Fruit fly (Drosophila melanogaster) whole organism, prepupa: ENCODE results near the gene qjt.

Source experiments
- CG10631 ChIP-seq: fragments of 200-800 bp; sonication (Bioruptor generic); optimal IDR thresholded peaks from 2 replicates; lab custom pipeline; 2016; ENCODE audit warnings: missing biosample characterization, missing genetic modification characterization
- CG10669 ChIP-seq: fragments of 200-800 bp; sonication (Bioruptor generic); optimal IDR thresholded peaks from 3 replicates; lab custom pipeline; 2018; ENCODE audit warnings: missing biosample characterization, mild to moderate bottlenecking, missing genetic modification characterization, moderate library complexity
- CG11294 ChIP-seq: fragments of 200-800 bp; sonication (Bioruptor generic); IDR thresholded peaks from 2 replicates; pipeline ENCODE4 v1.3.6; 2022; ENCODE audit warnings: missing biosample characterization, missing genetic modification characterization
- CG11762 ChIP-seq: fragments of 200-800 bp; sonication (Bioruptor generic); optimal IDR thresholded peaks from 3 replicates; lab custom pipeline; 2016; ENCODE audit warnings: missing biosample characterization, missing genetic modification characterization; ENCODE audit not compliant: insufficient read depth
- CG11902 ChIP-seq: fragments of 200-800 bp; sonication (Bioruptor generic); optimal IDR thresholded peaks from 3 replicates; lab custom pipeline; 2016; ENCODE audit warnings: missing biosample characterization, missing genetic modification characterization
- CG15336 ChIP-seq: fragments of 200-800 bp; sonication (Bioruptor generic); IDR thresholded peaks from 2 replicates; pipeline ENCODE4 v1.3.6; 2022; ENCODE audit warnings: missing biosample characterization, missing genetic modification characterization
- CG1621 ChIP-seq: fragments of 200-800 bp; sonication (Bioruptor generic); optimal IDR thresholded peaks from 3 replicates; lab custom pipeline; 2018; ENCODE audit warnings: missing biosample characterization, mild to moderate bottlenecking, missing genetic modification characterization
- CG16779 ChIP-seq: fragments of 200-800 bp; sonication (Bioruptor generic); optimal IDR thresholded peaks from 3 replicates; lab custom pipeline; 2017; ENCODE audit warnings: missing biosample characterization, mild to moderate bottlenecking, missing genetic modification characterization
- CG3032 ChIP-seq: fragments of 200-800 bp; optimal IDR thresholded peaks from 2 replicates; lab custom pipeline; 2019; ENCODE audit warnings: missing biosample characterization, mild to moderate bottlenecking, missing genetic modification characterization, moderate library complexity
- CG31627 ChIP-seq: fragments of 200-800 bp; sonication (Bioruptor generic); optimal IDR thresholded peaks from 3 replicates; lab custom pipeline; 2016; ENCODE audit warnings: missing biosample characterization, missing genetic modification characterization
- CG32006 ChIP-seq: fragments of 200-800 bp; sonication (Bioruptor generic); optimal IDR thresholded peaks from 3 replicates; lab custom pipeline; 2017; ENCODE audit warnings: missing biosample characterization, mild to moderate bottlenecking, missing genetic modification characterization
- CG34406 ChIP-seq: fragments of 200-800 bp; sonication (Bioruptor generic); optimal IDR thresholded peaks from 3 replicates; lab custom pipeline; 2016; ENCODE audit warnings: missing biosample characterization, missing genetic modification characterization
- CG3919 ChIP-seq: fragments of 200-800 bp; sonication (Bioruptor generic); optimal IDR thresholded peaks from 3 replicates; lab custom pipeline; 2016; ENCODE audit warnings: missing biosample characterization, missing genetic modification characterization
- CG4318 ChIP-seq: fragments of 200-800 bp; sonication (Bioruptor generic); optimal IDR thresholded peaks from 3 replicates; lab custom pipeline; 2017; ENCODE audit warnings: missing biosample characterization, mild to moderate bottlenecking, missing genetic modification characterization
- CG6163 ChIP-seq: fragments of 200-800 bp; sonication (Bioruptor generic); IDR thresholded peaks from 3 replicates; pipeline ENCODE4 v1.3.6; 2022; ENCODE audit warnings: missing biosample characterization, missing genetic modification characterization
- CG6276 ChIP-seq: fragments of 200-800 bp; sonication (Bioruptor generic); optimal IDR thresholded peaks from 2 replicates; lab custom pipeline; 2017; ENCODE audit warnings: missing biosample characterization, mild to moderate bottlenecking, missing genetic modification characterization
- CG6792 ChIP-seq: fragments of 200-800 bp; sonication (Bioruptor generic); optimal IDR thresholded peaks from 3 replicates; lab custom pipeline; 2016; ENCODE audit warnings: missing biosample characterization, missing genetic modification characterization
- CG6808 ChIP-seq: fragments of 200-800 bp; sonication (Bioruptor generic); optimal IDR thresholded peaks from 3 replicates; lab custom pipeline; 2017; ENCODE audit warnings: missing biosample characterization, missing genetic modification characterization, mild to moderate bottlenecking, moderate library complexity, missing genetic modification reagents
- CG6854 ChIP-seq: fragments of 200-800 bp; sonication (Bioruptor generic); optimal IDR thresholded peaks from 2 replicates; lab custom pipeline; 2017; ENCODE audit warnings: missing biosample characterization, mild to moderate bottlenecking, missing genetic modification characterization
- CG8119 ChIP-seq: fragments of 200-800 bp; sonication (Bioruptor generic); IDR thresholded peaks from 3 replicates; pipeline ENCODE4 v1.3.6; 2022; ENCODE audit warnings: missing biosample characterization, missing genetic modification characterization
- CG8319 ChIP-seq: fragments of 200-800 bp; sonication (Bioruptor generic); optimal IDR thresholded peaks from 3 replicates; lab custom pipeline; 2016; ENCODE audit warnings: missing biosample characterization, missing genetic modification characterization
- CG8632 ChIP-seq: fragments of 200-800 bp; sonication (Bioruptor generic); optimal IDR thresholded peaks from 3 replicates; lab custom pipeline; 2016; ENCODE audit warnings: missing biosample characterization, missing genetic modification characterization
- CG9139 ChIP-seq: fragments of 200-800 bp; sonication (Bioruptor generic); optimal IDR thresholded peaks from 3 replicates; lab custom pipeline; 2017; ENCODE audit warnings: missing biosample characterization, mild to moderate bottlenecking, missing genetic modification characterization
- Eip78C ChIP-seq: fragments of 200-800 bp; sonication (Bioruptor generic); peaks from one replicate; lab custom pipeline; 2016; ENCODE audit warnings: missing biosample characterization, missing genetic modification characterization
- Eip93F ChIP-seq: fragments of 200-800 bp; sonication (Bioruptor generic); optimal IDR thresholded peaks from 2 replicates; lab custom pipeline; 2016; ENCODE audit warnings: missing biosample characterization, mild to moderate bottlenecking, missing genetic modification characterization
- Ets21C ChIP-seq: fragments of 200-800 bp; sonication (Bioruptor generic); optimal IDR thresholded peaks from 3 replicates; lab custom pipeline; 2016; ENCODE audit warnings: missing biosample characterization, missing genetic modification characterization
- Ets96B ChIP-seq: fragments of 200-800 bp; optimal IDR thresholded peaks from 2 replicates; lab custom pipeline; 2019; ENCODE audit warnings: missing biosample characterization, mild to moderate bottlenecking, missing genetic modification characterization, moderate library complexity
- Gug ChIP-seq: fragments of 200-800 bp; sonication (Bioruptor generic); IDR thresholded peaks from 2 replicates; pipeline ENCODE4 v1.3.6; 2022; ENCODE audit warnings: missing biosample characterization, missing genetic modification characterization
- Hr38 ChIP-seq: sonication (Bioruptor generic); optimal IDR thresholded peaks from 2 replicates; lab custom pipeline; 2016; ENCODE audit warnings: missing biosample characterization, missing genetic modification characterization
- Hr39 ChIP-seq: fragments of 200-800 bp; sonication (Bioruptor generic); optimal IDR thresholded peaks from 2 replicates; lab custom pipeline; 2016; ENCODE audit warnings: missing biosample characterization, missing genetic modification characterization
- Hr4 ChIP-seq: fragments of 200-800 bp; sonication (Bioruptor generic); optimal IDR thresholded peaks from 3 replicates; lab custom pipeline; 2016; ENCODE audit warnings: missing biosample characterization, missing genetic modification characterization
- Lpt ChIP-seq: fragments of 200-800 bp; sonication (Bioruptor generic); optimal IDR thresholded peaks from 3 replicates; lab custom pipeline; 2016; ENCODE audit warnings: missing biosample characterization, missing genetic modification characterization
- OdsH ChIP-seq: fragments of 200-800 bp; sonication (Bioruptor generic); optimal IDR thresholded peaks from 3 replicates; lab custom pipeline; 2016; ENCODE audit warnings: missing biosample characterization, missing genetic modification characterization
- Smox ChIP-seq: fragments of 200-800 bp; sonication (Bioruptor generic); optimal IDR thresholded peaks from 3 replicates; lab custom pipeline; 2016; ENCODE audit warnings: missing biosample characterization, missing genetic modification characterization
- Sox15 ChIP-seq: fragments of 200-800 bp; sonication (Bioruptor generic); optimal IDR thresholded peaks from 3 replicates; lab custom pipeline; 2016; ENCODE audit warnings: missing biosample characterization, missing genetic modification characterization
- achi ChIP-seq: fragments of 200-800 bp; sonication (Bioruptor generic); optimal IDR thresholded peaks from 3 replicates; lab custom pipeline; 2016; ENCODE audit warnings: missing biosample characterization, missing genetic modification characterization
- acj6 ChIP-seq: fragments of 200-800 bp; sonication (Bioruptor generic); optimal IDR thresholded peaks from 3 replicates; lab custom pipeline; 2016; ENCODE audit warnings: missing biosample characterization, missing genetic modification characterization
- eg ChIP-seq: fragments of 200-800 bp; sonication (Bioruptor generic); IDR thresholded peaks from 3 replicates; pipeline ENCODE4 v1.3.6; 2022; ENCODE audit warnings: missing biosample characterization, missing genetic modification characterization
- fd85E ChIP-seq: fragments of 200-800 bp; sonication (Bioruptor generic); optimal IDR thresholded peaks from 3 replicates; lab custom pipeline; 2016; ENCODE audit warnings: missing biosample characterization, missing genetic modification characterization
- fkh ChIP-seq: fragments of 200-800 bp; sonication (Bioruptor generic); optimal IDR thresholded peaks from 3 replicates; lab custom pipeline; 2017; ENCODE audit warnings: missing biosample characterization, mild to moderate bottlenecking, missing genetic modification characterization, moderate library complexity
- lz ChIP-seq: fragments of 200-800 bp; sonication (Bioruptor generic); optimal IDR thresholded peaks from 3 replicates; lab custom pipeline; 2016; ENCODE audit warnings: missing biosample characterization, missing genetic modification characterization
- net ChIP-seq: fragments of 200-800 bp; sonication (Bioruptor generic); optimal IDR thresholded peaks from 3 replicates; lab custom pipeline; 2016; ENCODE audit warnings: missing biosample characterization, missing genetic modification characterization
- pdm3 ChIP-seq: fragments of 200-800 bp; sonication (Bioruptor generic); optimal IDR thresholded peaks from 3 replicates; lab custom pipeline; 2016; ENCODE audit warnings: missing biosample characterization, missing genetic modification characterization
- spab ChIP-seq: fragments of 200-800 bp; sonication (Bioruptor generic); optimal IDR thresholded peaks from 2 replicates; lab custom pipeline; 2017; ENCODE audit warnings: missing biosample characterization, mild to moderate bottlenecking, missing genetic modification characterization, missing genetic modification reagents
- ss ChIP-seq, 2 experiments: fragments of 200-800 bp; sonication (Bioruptor generic); optimal IDR thresholded peaks; 2 replicates in 1 of 2; 3 replicates in 1 of 2; lab custom pipeline; 2017 to 2018; ENCODE audit warnings: mild to moderate bottlenecking in 2 of 2, missing biosample characterization in 2 of 2, missing genetic modification characterization in 2 of 2, moderate library complexity in 1 of 2
- svp ChIP-seq: fragments of 200-800 bp; sonication (Bioruptor generic); peaks from one replicate; lab custom pipeline; 2016; ENCODE audit warnings: missing biosample characterization, missing genetic modification characterization
- topi ChIP-seq: fragments of 200-800 bp; sonication (Bioruptor generic); optimal IDR thresholded peaks from 3 replicates; lab custom pipeline; 2016; ENCODE audit warnings: missing biosample characterization, missing genetic modification characterization
- vri ChIP-seq: fragments of 200-800 bp; sonication (Bioruptor generic); optimal IDR thresholded peaks from 3 replicates; lab custom pipeline; 2016; ENCODE audit warnings: missing biosample characterization, mild to moderate bottlenecking, missing genetic modification characterization

Gene qjt

DNA sequence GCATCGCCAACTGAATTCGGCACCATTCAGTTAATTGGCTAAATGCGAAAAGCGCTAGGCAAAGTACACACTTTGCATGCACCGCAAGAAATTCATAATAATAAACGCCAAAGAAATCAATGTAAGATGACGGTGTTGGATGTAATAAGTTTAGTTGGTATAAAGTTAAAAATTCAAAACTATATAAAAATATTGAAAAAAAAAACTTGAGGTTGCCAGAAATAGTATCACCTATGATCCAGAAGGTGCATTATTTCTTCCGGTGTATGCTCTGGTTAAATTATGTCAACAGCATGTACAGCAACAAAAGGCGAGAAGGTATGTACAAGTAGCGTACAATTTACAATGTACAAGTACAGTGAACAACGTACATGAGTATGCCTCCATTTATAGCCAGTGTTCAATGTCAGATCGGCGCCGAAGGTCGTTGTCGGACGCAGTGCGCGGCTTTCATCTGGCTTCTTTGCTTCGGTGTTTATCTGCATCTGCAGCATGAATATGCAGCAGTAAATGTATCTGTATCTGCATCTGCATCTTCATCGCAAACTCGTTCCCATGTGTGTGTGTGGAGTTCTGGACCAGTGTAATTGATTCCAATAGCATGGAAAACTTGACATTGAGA is 18.1 kb downstream of the qjt start (continued):
- TF ChIP-seq vri (GFP tag; lab: Kevin White, UChicago) (no peak), spab (peak; percentile 82), fkh (GFP tag; lab: Kevin White, UChicago) (peak; percentile 2), eg (GFP tag; lab: Robert Waterston, UW) (peak; percentile 84), topi (GFP tag; lab: Kevin White, UChicago) (peak; percentile 67), CG1621 (tag; lab: Kevin White, UChicago) (peak; percentile 74), Sox15 (peak; percentile 68), fd85E (no peak), Ets21C (GFP tag; lab: Kevin White, UChicago) (no peak), CG8632 (GFP tag; lab: Kevin White, UChicago) (peak; percentile 80), CG32006 (GFP tag; lab: Kevin White, UChicago) (peak; percentile 87), CG16779 (tag; lab: Kevin White, UChicago) (peak; percentile 73), CG31627 (GFP tag; lab: Kevin White, UChicago) (peak; percentile 43), acj6 (GFP tag; lab: Kevin White, UChicago) (peak; percentile 86), Ets96B (peak; percentile 81), Lpt (GFP tag; lab: Kevin White, UChicago) (peak; percentile 72), Eip93F (GFP tag; lab: Kevin White, UChicago) (no peak), CG9139 (GFP tag; lab: Kevin White, UChicago) (peak; percentile 79), CG34406 (GFP tag; lab: Kevin White, UChicago) (peak; percentile 82), CG8319 (GFP tag; lab: Kevin White, UChicago) (peak; percentile 71), CG8119 (GFP tag; lab: Robert Waterston, UW) (peak; percentile 86), CG15336 (GFP tag; lab: Robert Waterston, UW) (peak; percentile 81), CG11762 (peak; percentile 77), net (GFP tag; lab: Kevin White, UChicago) (peak; percentile 84), CG11902 (GFP tag; lab: Kevin White, UChicago) (peak; percentile 65), CG6792 (peak; percentile 75), CG6276 (GFP tag; lab: Kevin White, UChicago) (peak; percentile 72), Eip78C (GFP tag; lab: Kevin White, UChicago) (peak; percentile 98), Smox (GFP tag; lab: Kevin White, UChicago) (peak; percentile 37), CG4318 (GFP tag; lab: Kevin White, UChicago) (peak; percentile 75), CG10631 (peak; percentile 85), ss (GFP tag; optimal IDR thresholded peaks at IDR 0.05; lab: Kevin White, UChicago) (peak; percentile 69 to 88), OdsH (GFP tag; lab: Kevin White, UChicago) (peak; percentile 85), CG6808 (GFP tag; lab: Kevin White, UChicago) (peak; percentile 86), Hr38 (GFP tag; lab: Kevin White, UChicago) (no peak), Gug (peak; percentile 68), Hr4 (GFP tag; lab: Kevin White, UChicago) (peak; percentile 91), pdm3 (GFP tag; lab: Kevin White, UChicago) (peak; percentile 85)

DNA sequence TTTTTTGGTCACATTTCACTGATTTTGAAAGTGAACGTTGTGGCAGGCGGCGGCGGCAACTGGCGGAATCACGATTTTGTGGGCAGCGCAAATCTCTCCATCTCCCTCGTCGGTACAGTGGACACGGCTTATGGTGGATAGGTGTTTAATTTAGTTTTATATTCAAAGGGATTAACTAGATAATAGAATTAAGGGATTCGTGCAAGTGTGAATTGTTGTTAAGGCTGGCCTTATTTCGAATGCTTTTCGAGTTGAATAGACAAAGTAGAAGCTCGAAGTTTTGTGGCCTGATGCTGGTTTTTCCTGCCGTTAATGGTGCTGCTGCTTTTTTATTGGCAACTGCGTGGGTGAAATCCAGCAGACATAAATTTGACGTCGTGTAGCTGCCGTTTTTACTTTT is 19.1 kb downstream of the qjt start:
- TF ChIP-seq lz (no peak), CG1621 (tag; lab: Kevin White, UChicago) (no peak), Hr39 (GFP tag; lab: Kevin White, UChicago) (no peak), CG32006 (GFP tag; lab: Kevin White, UChicago) (peak; percentile 69), CG15336 (GFP tag; lab: Robert Waterston, UW) (peak; percentile 60), acj6 (GFP tag; lab: Kevin White, UChicago) (no peak), net (GFP tag; lab: Kevin White, UChicago) (peak; percentile 3), OdsH (GFP tag; lab: Kevin White, UChicago) (peak; percentile 8), CG6163 (GFP tag; lab: Robert Waterston, UW) (peak; percentile 44; the same call in 1 of the 3 replicates), achi (GFP tag; lab: Kevin White, UChicago) (no peak), CG10631 (no peak), CG4318 (GFP tag; lab: Kevin White, UChicago) (peak; percentile 24), svp (GFP tag; lab: Kevin White, UChicago) (no peak), CG6276 (GFP tag; lab: Kevin White, UChicago) (peak; percentile 36), CG8119 (GFP tag; lab: Robert Waterston, UW) (peak; percentile 56; the same call in 2 of the 3 replicates), eg (GFP tag; lab: Robert Waterston, UW) (peak; percentile 49; the same call in 1 of the 3 replicates), Hr4 (GFP tag; lab: Kevin White, UChicago) (peak; percentile 65), CG3032 (no peak), vri (GFP tag; lab: Kevin White, UChicago) (no peak), Eip78C (GFP tag; lab: Kevin White, UChicago) (peak; percentile 26), CG10669 (GFP tag; lab: Kevin White, UChicago) (no peak), CG11902 (GFP tag; lab: Kevin White, UChicago) (no peak), Eip93F (GFP tag; lab: Kevin White, UChicago) (no peak), CG11294 (GFP tag; lab: Robert Waterston, UW) (no peak), CG3919 (GFP tag; lab: Kevin White, UChicago) (peak; percentile 11), CG6854 (GFP tag; lab: Kevin White, UChicago) (no peak)
